Fruit fly (Drosophila melanogaster) whole organism, embryonic: Measurements from ENCODE around the gene DCP2.

ENCODE experiments used
- Antp ChIP-seq: fragments of 200-800 bp; sonication (Bioruptor generic); optimal IDR thresholded peaks from 3 replicates; lab custom pipeline; 2016; ENCODE audit warnings: missing biosample characterization, missing genetic modification characterization
- Atf6 ChIP-seq: fragments of 200-800 bp; sonication (Bioruptor generic); IDR thresholded peaks from 2 replicates; pipeline ENCODE4 v1.3.6; 2022; ENCODE audit warnings: missing biosample characterization, missing genetic modification characterization
- Blimp-1 ChIP-seq: fragments of 200-800 bp; sonication (Bioruptor generic); optimal IDR thresholded peaks from 3 replicates; lab custom pipeline; 2018; ENCODE audit warnings: missing biosample characterization, missing genetic modification characterization, mild to moderate bottlenecking, moderate library complexity, missing genetic modification reagents
- CG10209 ChIP-seq: fragments of 200-800 bp; sonication (Bioruptor generic); optimal IDR thresholded peaks from 3 replicates; lab custom pipeline; 2017; ENCODE audit warnings: missing biosample characterization, mild to moderate bottlenecking, missing genetic modification characterization, missing genetic modification reagents
- CG1024 ChIP-seq: fragments of 200-800 bp; sonication (Bioruptor generic); IDR thresholded peaks from 2 replicates; pipeline ENCODE4 v1.3.6; 2022; ENCODE audit warnings: missing biosample characterization, missing genetic modification characterization
- CG10654 ChIP-seq: fragments of 200-800 bp; sonication (Bioruptor generic); optimal IDR thresholded peaks from 2 replicates; lab custom pipeline; 2016; ENCODE audit warnings: missing biosample characterization, missing genetic modification characterization
- CG11247 ChIP-seq: fragments of 200-800 bp; sonication (Bioruptor generic); IDR thresholded peaks from 2 replicates; pipeline ENCODE4 v1.3.6; 2022; ENCODE audit warnings: missing biosample characterization, missing genetic modification characterization
- CG12104 ChIP-seq: fragments of 200-800 bp; sonication (Bioruptor generic); optimal IDR thresholded peaks from 3 replicates; lab custom pipeline; 2016; ENCODE audit warnings: missing biosample characterization, missing genetic modification characterization
- CG12744 ChIP-seq: fragments of 200-800 bp; sonication (Bioruptor generic); optimal IDR thresholded peaks from 2 replicates; lab custom pipeline; 2016; ENCODE audit warnings: missing biosample characterization, missing genetic modification characterization
- CG15696 ChIP-seq: fragments of 200-800 bp; sonication (Bioruptor generic); optimal IDR thresholded peaks from 2 replicates; lab custom pipeline; 2019; ENCODE audit warnings: missing biosample characterization, mild to moderate bottlenecking, missing genetic modification characterization, moderate library complexity
- CG16815 ChIP-seq: fragments of 200-800 bp; sonication (Bioruptor generic); optimal IDR thresholded peaks from 3 replicates; lab custom pipeline; 2017; ENCODE audit warnings: missing biosample characterization, mild to moderate bottlenecking, missing genetic modification characterization
- CG17361 ChIP-seq: fragments of 200-800 bp; sonication (Bioruptor generic); IDR thresholded peaks from 3 replicates; pipeline ENCODE4 v1.3.6; 2022; ENCODE audit warnings: missing biosample characterization, missing genetic modification characterization
- CG17568 ChIP-seq: fragments of 200-800 bp; sonication (Bioruptor generic); optimal IDR thresholded peaks from 2 replicates; lab custom pipeline; 2018; ENCODE audit warnings: missing biosample characterization, mild to moderate bottlenecking, missing genetic modification characterization, moderate library complexity
- CG18011 ChIP-seq: fragments of 200-800 bp; sonication (Bioruptor generic); optimal IDR thresholded peaks from 2 replicates; lab custom pipeline; 2017; ENCODE audit warnings: missing biosample characterization, missing genetic modification characterization, mild to moderate bottlenecking, moderate library complexity, missing genotype
- CG18619 ChIP-seq: fragments of 200-800 bp; sonication (Bioruptor generic); optimal IDR thresholded peaks from 3 replicates; lab custom pipeline; 2017; ENCODE audit warnings: missing biosample characterization, mild to moderate bottlenecking, missing genetic modification characterization
- CG31365 ChIP-seq: fragments of 200-800 bp; sonication (Bioruptor generic); optimal IDR thresholded peaks from 2 replicates; lab custom pipeline; 2018; ENCODE audit warnings: missing biosample characterization, mild to moderate bottlenecking, missing genetic modification characterization
- CG31441 ChIP-seq: fragments of 200-800 bp; sonication (Bioruptor generic); IDR thresholded peaks from 2 replicates; pipeline ENCODE4 v1.3.6; 2022; ENCODE audit warnings: missing biosample characterization, missing genetic modification characterization
- CG34224 ChIP-seq: fragments of 200-800 bp; sonication (Bioruptor generic); IDR thresholded peaks from 3 replicates; pipeline ENCODE4 v1.3.6; 2022; ENCODE audit warnings: missing biosample characterization, missing genetic modification characterization; ENCODE audit not compliant: partially characterized antibody
- CG3847 ChIP-seq: fragments of 200-800 bp; sonication (Bioruptor generic); IDR thresholded peaks from 2 replicates; pipeline ENCODE4 v1.3.6; 2022; ENCODE audit warnings: missing biosample characterization, missing genetic modification characterization
- CG7987 ChIP-seq: fragments of 200-800 bp; sonication (Bioruptor generic); optimal IDR thresholded peaks from 2 replicates; lab custom pipeline; 2018; ENCODE audit warnings: missing biosample characterization, mild to moderate bottlenecking, missing genetic modification characterization, moderate library complexity
- CG8290 ChIP-seq, 3 experiments: fragments of 200-800 bp; sonication (Bioruptor generic); optimal IDR thresholded peaks; 2 replicates each; lab custom pipeline; 2016 to 2019; ENCODE audit warnings: missing biosample characterization in 3 of 3, missing genetic modification characterization in 3 of 3, mild to moderate bottlenecking in 2 of 3, moderate library complexity in 1 of 3
- CG8924 ChIP-seq: fragments of 200-800 bp; optimal IDR thresholded peaks from 3 replicates; lab custom pipeline; 2019; ENCODE audit warnings: missing biosample characterization, mild to moderate bottlenecking, missing genetic modification characterization, moderate library complexity
- CG9609 ChIP-seq: fragments of 200-800 bp; sonication (Bioruptor generic); optimal IDR thresholded peaks from 3 replicates; lab custom pipeline; 2016; ENCODE audit warnings: missing biosample characterization, missing genetic modification characterization
- D19B ChIP-seq: fragments of 200-800 bp; sonication (Bioruptor generic); optimal IDR thresholded peaks from 2 replicates; lab custom pipeline; 2017; ENCODE audit warnings: missing biosample characterization, mild to moderate bottlenecking, missing genetic modification characterization
- Doc2 ChIP-seq: fragments of 200-800 bp; sonication (Bioruptor generic); IDR thresholded peaks from 2 replicates; pipeline ENCODE4 v1.3.6; 2022; ENCODE audit warnings: missing biosample characterization, missing genetic modification characterization
- Doc3 ChIP-seq: fragments of 200-800 bp; sonication (Bioruptor generic); IDR thresholded peaks from 3 replicates; pipeline ENCODE4 v1.3.6; 2022; ENCODE audit warnings: missing biosample characterization, missing genetic modification characterization; ENCODE audit not compliant: partially characterized antibody
- Gug ChIP-seq: fragments of 200-800 bp; sonication (Bioruptor generic); IDR thresholded peaks from 4 replicates; pipeline ENCODE4 v1.3.6; 2022; ENCODE audit warnings: missing biosample characterization, missing genetic modification characterization
- HmgD ChIP-seq: fragments of 200-800 bp; sonication (Bioruptor generic); optimal IDR thresholded peaks from 3 replicates; lab custom pipeline; 2016; ENCODE audit warnings: missing biosample characterization, missing genetic modification characterization
- Lhr ChIP-seq: fragments of 200-800 bp; sonication (Bioruptor generic); optimal IDR thresholded peaks from 3 replicates; lab custom pipeline; 2017; ENCODE audit warnings: mild to moderate bottlenecking, missing biosample characterization, missing genetic modification reagents, missing genetic modification characterization
- Lpt ChIP-seq: fragments of >200 bp; optimal IDR thresholded peaks from 2 replicates; lab custom pipeline; 2018; ENCODE audit warnings: missing biosample characterization, missing genetic modification characterization
- MESR4 ChIP-seq: fragments of 200-800 bp; sonication (Bioruptor generic); optimal IDR thresholded peaks from 2 replicates; lab custom pipeline; 2018; ENCODE audit warnings: missing biosample characterization, mild to moderate bottlenecking, missing genetic modification characterization, moderate library complexity
- Optix ChIP-seq: fragments of 200-800 bp; sonication (Bioruptor generic); IDR thresholded peaks from 3 replicates; pipeline ENCODE4 v1.3.6; 2022; ENCODE audit warnings: missing biosample characterization, missing genetic modification characterization
- Side ChIP-seq: fragments of 200-800 bp; sonication (Bioruptor generic); optimal IDR thresholded peaks from 2 replicates; lab custom pipeline; 2016; ENCODE audit warnings: missing biosample characterization, missing genetic modification characterization
- Spps ChIP-seq: fragments of 200-800 bp; sonication (Bioruptor generic); optimal IDR thresholded peaks from 2 replicates; lab custom pipeline; 2018; ENCODE audit warnings: missing biosample characterization, mild to moderate bottlenecking, missing genetic modification characterization
- YL-1 ChIP-seq: fragments of 200-800 bp; sonication (Bioruptor generic); optimal IDR thresholded peaks from 3 replicates; lab custom pipeline; 2017; ENCODE audit warnings: missing biosample characterization, mild to moderate bottlenecking, missing genetic modification characterization
- al ChIP-seq: fragments of 200-800 bp; sonication (Bioruptor generic); IDR thresholded peaks from 2 replicates; pipeline ENCODE4 v1.3.6; 2022; ENCODE audit warnings: missing biosample characterization, missing genetic modification characterization
- ato ChIP-seq: fragments of 200-800 bp; sonication (Bioruptor generic); IDR thresholded peaks from 2 replicates; pipeline ENCODE4 v1.3.6; 2022; ENCODE audit warnings: missing biosample characterization, missing genetic modification characterization; ENCODE audit not compliant: partially characterized antibody
- bigmax ChIP-seq: fragments of 200-800 bp; sonication (Bioruptor generic); optimal IDR thresholded peaks from 2 replicates; lab custom pipeline; 2018; ENCODE audit warnings: missing biosample characterization, mild to moderate bottlenecking, missing genetic modification characterization
- br ChIP-seq: fragments of >200 bp; optimal IDR thresholded peaks from 2 replicates; lab custom pipeline; 2017
- cad ChIP-seq: fragments of >200 bp; optimal IDR thresholded peaks from 2 replicates; lab custom pipeline; 2017; ENCODE audit warnings: missing biosample characterization, missing genetic modification characterization
- dm ChIP-seq: fragments of 200-800 bp; sonication (Bioruptor generic); optimal IDR thresholded peaks from 3 replicates; lab custom pipeline; 2016; ENCODE audit warnings: missing biosample characterization, missing genetic modification characterization
- fru ChIP-seq: fragments of >200 bp; optimal IDR thresholded peaks from 2 replicates; lab custom pipeline; 2017
- jumu ChIP-seq: fragments of 200-800 bp; sonication (Bioruptor generic); optimal IDR thresholded peaks from 3 replicates; lab custom pipeline; 2016; ENCODE audit warnings: missing biosample characterization, missing genetic modification characterization
- lola ChIP-seq, 3 experiments: fragments of >200 bp in 2 of 3; fragments of 200-800 bp in 1 of 3; sonication (Bioruptor generic) in 1 of 3; optimal IDR thresholded peaks; 2 replicates each; lab custom pipeline; 2017 to 2019; ENCODE audit warnings: missing biosample characterization in 3 of 3, missing genetic modification characterization in 3 of 3, mild to moderate bottlenecking in 1 of 3, moderate library complexity in 1 of 3
- lov ChIP-seq, 2 experiments: fragments of 200-800 bp in 1 of 2; fragments of >200 bp in 1 of 2; sonication (Bioruptor generic) in 1 of 2; IDR thresholded peaks in 1 of 2; optimal IDR thresholded peaks in 1 of 2; 2 replicates in 1 of 2; 3 replicates in 1 of 2; pipeline versions ENCODE4 v1.3.6 to Lab custom; 2017 to 2022; ENCODE audit warnings: missing biosample characterization in 1 of 2, missing genetic modification characterization in 1 of 2
- luna ChIP-seq: fragments of 200-800 bp; sonication (Bioruptor generic); optimal IDR thresholded peaks from 2 replicates; lab custom pipeline; 2016; ENCODE audit warnings: missing biosample characterization, missing genetic modification characterization
- nerfin-2 ChIP-seq: fragments of 200-800 bp; sonication (Bioruptor generic); IDR thresholded peaks from 2 replicates; pipeline ENCODE4 v1.3.6; 2022; ENCODE audit warnings: missing biosample characterization, missing genetic modification characterization; ENCODE audit not compliant: partially characterized antibody
- pfk ChIP-seq: fragments of 200-800 bp; sonication (Bioruptor generic); optimal IDR thresholded peaks from 2 replicates; lab custom pipeline; 2018; ENCODE audit warnings: missing biosample characterization, mild to moderate bottlenecking, missing genetic modification characterization, moderate library complexity
- pho ChIP-seq: fragments of 200-800 bp; sonication (Bioruptor generic); optimal IDR thresholded peaks from 2 replicates; lab custom pipeline; 2016; ENCODE audit warnings: missing biosample characterization, missing genetic modification characterization
- schlank ChIP-seq: fragments of 200-800 bp; sonication (Bioruptor generic); optimal IDR thresholded peaks from 2 replicates; lab custom pipeline; 2018; ENCODE audit warnings: missing biosample characterization, mild to moderate bottlenecking, missing genetic modification characterization
- zf30C ChIP-seq: fragments of 200-800 bp; sonication (Bioruptor generic); optimal IDR thresholded peaks from 3 replicates; lab custom pipeline; 2018; ENCODE audit warnings: missing biosample characterization, mild to moderate bottlenecking, missing genetic modification characterization

The DCP2 gene

DNA sequence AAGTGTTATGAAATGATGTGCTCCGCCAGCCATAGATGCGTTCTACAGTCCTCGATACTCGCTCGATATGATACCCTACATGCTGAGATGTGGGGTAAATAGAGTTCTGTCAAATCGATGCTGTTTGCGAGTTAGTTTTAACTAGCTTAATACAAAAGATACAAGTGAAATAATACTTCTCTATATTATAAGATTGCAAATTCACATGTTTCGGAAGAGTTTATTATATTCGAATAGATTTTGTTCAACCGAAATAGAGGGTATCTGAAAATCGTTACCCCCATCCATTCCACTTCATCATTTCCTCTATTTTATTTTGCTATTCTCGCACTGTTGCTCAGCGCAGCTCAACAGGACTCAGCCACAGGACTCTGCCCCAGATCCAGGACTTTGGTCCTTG lies 31.9 kb downstream of the DCP2 start (continued):
- no peak for TF ChIP-seq CG1024 (GFP tag; lab: Robert Waterston, UW)
- TF ChIP-seq CG18011 (GFP tag; lab: Kevin White, UChicago): no peak
- no peak for TF ChIP-seq CG12104 (GFP tag; lab: Kevin White, UChicago)
- no peak for TF ChIP-seq CG34224
- peak; percentile 49; the same call in 1 of the 2 replicates for TF ChIP-seq Atf6 (GFP tag; lab: Robert Waterston, UW)
- no peak for TF ChIP-seq CG31365 (tag; lab: Kevin White, UChicago)
- TF ChIP-seq schlank (tag; lab: Kevin White, UChicago): no peak
- TF ChIP-seq bigmax (GFP tag; lab: Kevin White, UChicago): no peak
- no peak for TF ChIP-seq zf30C (GFP tag; lab: Kevin White, UChicago)
- TF ChIP-seq cad (GFP tag; lab: Kevin White, UChicago): no peak
- peak; percentile 77 for TF ChIP-seq D19B (GFP tag; lab: Kevin White, UChicago)
- TF ChIP-seq CG16815 (GFP tag; lab: Kevin White, UChicago): peak; percentile 53
- no peak for TF ChIP-seq CG17568
- no peak for TF ChIP-seq Gug (GFP tag; lab: Robert Waterston, UW)
- TF ChIP-seq lola (GFP tag; optimal IDR thresholded peaks at IDR 0.05; lab: Kevin White, UChicago): peak in 1 of 3 experiments; percentile 72
- TF ChIP-seq CG9609: no peak
- TF ChIP-seq HmgD (GFP tag; lab: Kevin White, UChicago): no peak
- no peak for TF ChIP-seq Doc3 (GFP tag; lab: Robert Waterston, UW)
- TF ChIP-seq pho: no peak
- TF ChIP-seq jumu (GFP tag; lab: Kevin White, UChicago): no peak
- TF ChIP-seq CG7987 (GFP tag; lab: Kevin White, UChicago): no peak
- TF ChIP-seq MESR4 (GFP tag; lab: Kevin White, UChicago): no peak
- TF ChIP-seq CG3847 (GFP tag; lab: Robert Waterston, UW): 0 out of 2 replicates have a peak, but pooled peaks have one; percentile 16
- TF ChIP-seq br (lab: Kevin White, UChicago): no peak
- peak; percentile 29 for TF ChIP-seq CG15696
- peak; percentile 37 for TF ChIP-seq CG10209 (GFP tag; lab: Kevin White, UChicago)
- 0 out of 3 replicates have a peak, but pooled peaks have one; percentile 39 for TF ChIP-seq CG17361 (GFP tag; lab: Robert Waterston, UW)
- TF ChIP-seq al: no peak
- no peak for TF ChIP-seq Spps (tag; lab: Kevin White, UChicago)
- peak; percentile 30 for TF ChIP-seq Blimp-1 (GFP tag; lab: Kevin White, UChicago)
- TF ChIP-seq Side (GFP tag; lab: Kevin White, UChicago): peak; percentile 13
- no peak for TF ChIP-seq CG18619
- TF ChIP-seq YL-1 (GFP tag; lab: Kevin White, UChicago): no peak
- no peak for TF ChIP-seq Optix
- no peak for TF ChIP-seq Lhr
- no peak for TF ChIP-seq Lpt (GFP tag; lab: Kevin White, UChicago)
- TF ChIP-seq CG8290 (GFP tag; optimal IDR thresholded peaks at IDR 0.05; lab: Kevin White, UChicago): no peak
- TF ChIP-seq CG8290 (tag; optimal IDR thresholded peaks at IDR 0.05; lab: Kevin White, UChicago): peak in 1 of 2 experiments; percentile 26
- no peak for TF ChIP-seq lov (optimal IDR thresholded peaks at IDR 0.05; lab: Kevin White, UChicago)
- no peak for TF ChIP-seq lov (GFP tag; IDR thresholded peaks at IDR 0.05; lab: Robert Waterston, UW)
- TF ChIP-seq nerfin-2 (GFP tag; lab: Robert Waterston, UW): no peak
- no peak for TF ChIP-seq CG31441 (GFP tag; lab: Robert Waterston, UW)
- no peak for TF ChIP-seq Antp (GFP tag; lab: Kevin White, UChicago)
- no peak for TF ChIP-seq dm (GFP tag; lab: Kevin White, UChicago)
- TF ChIP-seq luna (GFP tag; lab: Kevin White, UChicago): no peak
- no peak for TF ChIP-seq CG12744
- TF ChIP-seq CG10654 (GFP tag; lab: Kevin White, UChicago): no peak
- TF ChIP-seq Doc2 (GFP tag; lab: Robert Waterston, UW): no peak
- peak; percentile 56 for TF ChIP-seq CG8924 (tag; lab: Kevin White, UChicago)
- no peak for TF ChIP-seq fru
- TF ChIP-seq CG11247 (GFP tag; lab: Robert Waterston, UW): no peak
- TF ChIP-seq ato: no peak
- no peak for TF ChIP-seq pfk
